Fruit fly (Drosophila melanogaster): Measurements from ENCODE around the gene nau.

nau gene

dm6 chr3R:23669401-23670216 lies 48.5 kb downstream of the nau start, which contains the start of gene CG31145 (continued):
- peak; percentile 100 for TF ChIP-seq pum (GFP tag; optimal IDR thresholded peaks at IDR 0.05)
- peak; percentile 99 for TF ChIP-seq CG6813 (GFP tag; optimal IDR thresholded peaks at IDR 0.05)
- TF ChIP-seq zen (tag; optimal IDR thresholded peaks at IDR 0.05) = peak; percentile 98
- TF ChIP-seq exex (tag; optimal IDR thresholded peaks at IDR 0.05) = peak; percentile 93
- peak; percentile 86 for TF ChIP-seq CTCF (GFP tag; optimal IDR thresholded peaks at IDR 0.05)
- TF ChIP-seq phol (tag; optimal IDR thresholded peaks at IDR 0.05) = peak; percentile 99
- TF ChIP-seq MBD-R2 (GFP tag; IDR thresholded peaks at IDR 0.05) = peak; percentile 98
- TF ChIP-seq CoRest (tag; optimal IDR thresholded peaks at IDR 0.05) = peak; percentile 100
- TF ChIP-seq gt (GFP tag; IDR thresholded peaks at IDR 0.05) = peak; percentile 97
- TF ChIP-seq CG5180 (GFP tag; optimal IDR thresholded peaks at IDR 0.05) = peak; percentile 94
- peak; percentile 99 for TF ChIP-seq CG1792 (GFP tag; optimal IDR thresholded peaks at IDR 0.05)
- peak; percentile 98 for TF ChIP-seq Ada2b (GFP tag; IDR thresholded peaks at IDR 0.05)
- peak; percentile 99 for TF ChIP-seq fd3F (GFP tag; optimal IDR thresholded peaks at IDR 0.05)
- no peak for TF ChIP-seq Gsc (GFP tag; IDR thresholded peaks at IDR 0.05)
- peak; percentile 98 for TF ChIP-seq CG11247 (GFP tag; IDR thresholded peaks at IDR 0.05)
- TF ChIP-seq stwl (tag; optimal IDR thresholded peaks at IDR 0.05) = peak; percentile 31
- TF ChIP-seq CG10462 (GFP tag; optimal IDR thresholded peaks at IDR 0.05) = peak; percentile 99
- peak; percentile 100 for TF ChIP-seq shn (GFP tag; optimal IDR thresholded peaks at IDR 0.05)
- peak; percentile 73; the same call in 2 of the 3 replicates for TF ChIP-seq z (GFP tag; IDR thresholded peaks at IDR 0.05)
- TF ChIP-seq D19A (tag; optimal IDR thresholded peaks at IDR 0.05) = peak; percentile 98
- TF ChIP-seq CG17612 (GFP tag; IDR thresholded peaks at IDR 0.05) = peak; percentile 97
- TF ChIP-seq Hr3 (GFP tag; optimal IDR thresholded peaks at IDR 0.05) = peak; percentile 100
- peak; percentile 99 for TF ChIP-seq eyg (GFP tag; optimal IDR thresholded peaks at IDR 0.05)
- TF ChIP-seq C15 (GFP tag; IDR thresholded peaks at IDR 0.05) = peak; percentile 97
- peak; percentile 98 for TF ChIP-seq ap (GFP tag; IDR thresholded peaks at IDR 0.05)
- TF ChIP-seq CG31388 (GFP tag; optimal IDR thresholded peaks at IDR 0.05) = peak; percentile 98
- TF ChIP-seq CG8924 (tag; optimal IDR thresholded peaks at IDR 0.05) = peak; percentile 100
- TF ChIP-seq Hr51 (GFP tag; optimal IDR thresholded peaks at IDR 0.05) = peak; percentile 99 to 100
- TF ChIP-seq CG11695 (GFP tag; IDR thresholded peaks at IDR 0.05) = peak; percentile 99
- peak; percentile 97 for TF ChIP-seq Poxn (GFP tag; IDR thresholded peaks at IDR 0.05)
- peak; percentile 100 for TF ChIP-seq CG17359 (tag; optimal IDR thresholded peaks at IDR 0.05)
- peak; percentile 100 for TF ChIP-seq dmrt99B (tag; optimal IDR thresholded peaks at IDR 0.05)
- TF ChIP-seq sna (GFP tag; IDR thresholded peaks at IDR 0.05; ENCODE audit: partially characterized antibody) = no peak
- no peak for TF ChIP-seq hkb (optimal IDR thresholded peaks at IDR 0.05)
- TF ChIP-seq hkb (GFP tag; IDR thresholded peaks at IDR 0.05) = peak; percentile 99
- peak; percentile 98 for TF ChIP-seq sima (GFP tag; optimal IDR thresholded peaks at IDR 0.05)
- no peak for TF ChIP-seq cad (GFP tag; optimal IDR thresholded peaks at IDR 0.05)
- peak; percentile 73 for TF ChIP-seq MESR4 (GFP tag; optimal IDR thresholded peaks at IDR 0.05)
- TF ChIP-seq fru (optimal IDR thresholded peaks at IDR 0.05) = no peak
- TF ChIP-seq CG2712 (tag; optimal IDR thresholded peaks at IDR 0.05) = peak; percentile 99
- TF ChIP-seq Dip2 (GFP tag; IDR thresholded peaks at IDR 0.05) = peak; percentile 83; the same call in 1 of the 2 replicates
- peak; percentile 93 for TF ChIP-seq MTF-1 (GFP tag; optimal IDR thresholded peaks at IDR 0.05; ENCODE audit: borderline replicate concordance)
- TF ChIP-seq chinmo (GFP tag; IDR thresholded peaks at IDR 0.05; ENCODE audit: partially characterized antibody) = peak; percentile 89; the same call in 2 of the 4 replicates
- TF ChIP-seq NC2β (GFP tag; optimal IDR thresholded peaks at IDR 0.05) = peak; percentile 99
- TF ChIP-seq CkIIα-i1 (GFP tag; IDR thresholded peaks at IDR 0.05) = peak; percentile 92
- peak; percentile 99 for TF ChIP-seq CG10979 (tag; optimal IDR thresholded peaks at IDR 0.05)
- peak; percentile 97 for TF ChIP-seq CG11085 (GFP tag; IDR thresholded peaks at IDR 0.05)
- peak; percentile 99 for TF ChIP-seq Mes4 (GFP tag; optimal IDR thresholded peaks at IDR 0.05)
- TF ChIP-seq repo (GFP tag; optimal IDR thresholded peaks at IDR 0.05) = peak; percentile 99
- TF ChIP-seq gem (tag; optimal IDR thresholded peaks at IDR 0.05) = peak; percentile 100
